Fruit fly (Drosophila melanogaster): ENCODE data around the gene CG13300.

dm6 chr3L:6320311-6320710, 31.9 kb downstream of the CG13300 start, which contains the start of gene Or65a:
- TF ChIP-seq Ets21C (GFP tag; optimal IDR thresholded peaks at IDR 0.05), result no peak
- no peak for TF ChIP-seq CG16779 (tag; optimal IDR thresholded peaks at IDR 0.05)
- no peak for TF ChIP-seq CG4318 (GFP tag; optimal IDR thresholded peaks at IDR 0.05)
- TF ChIP-seq fd85E (GFP tag; optimal IDR thresholded peaks at IDR 0.05), result no peak
- TF ChIP-seq Ets96B (tag; optimal IDR thresholded peaks at IDR 0.05), result no peak
- TF ChIP-seq Lpt (GFP tag; optimal IDR thresholded peaks at IDR 0.05), result no peak
